Fruit fly (Drosophila melanogaster) whole organism, embryonic: ENCODE measurements around the gene Ada1-1.

ENCODE experiments used
- C15 ChIP-seq: fragments of 200-800 bp; sonication (Bioruptor generic); IDR thresholded peaks from 3 replicates; pipeline ENCODE4 v1.3.6; 2022; ENCODE audit warnings: missing biosample characterization, missing genetic modification characterization
- CG11456 ChIP-seq: fragments of 200-800 bp; sonication (Bioruptor generic); IDR thresholded peaks from 3 replicates; pipeline ENCODE4 v1.3.6; 2022; ENCODE audit warnings: missing biosample characterization, missing genetic modification characterization
- CG12299 ChIP-seq: fragments of 200-800 bp; sonication (Bioruptor generic); optimal IDR thresholded peaks from 2 replicates; lab custom pipeline; 2018; ENCODE audit warnings: missing biosample characterization, mild to moderate bottlenecking, missing genetic modification characterization
- CG13296 ChIP-seq: fragments of 200-800 bp; sonication (Bioruptor generic); optimal IDR thresholded peaks from 3 replicates; lab custom pipeline; 2018; ENCODE audit warnings: missing biosample characterization, mild to moderate bottlenecking, missing genetic modification characterization
- CG15269 ChIP-seq: fragments of 200-800 bp; sonication (Bioruptor generic); optimal IDR thresholded peaks from 2 replicates; lab custom pipeline; 2018; ENCODE audit warnings: missing biosample characterization, mild to moderate bottlenecking, missing genetic modification characterization, moderate library complexity
- CG17359 ChIP-seq: fragments of 200-800 bp; sonication (Bioruptor generic); optimal IDR thresholded peaks from 3 replicates; lab custom pipeline; 2018; ENCODE audit warnings: missing biosample characterization, mild to moderate bottlenecking, missing genetic modification characterization, moderate library complexity
- CG18011 ChIP-seq: fragments of 200-800 bp; sonication (Bioruptor generic); optimal IDR thresholded peaks from 2 replicates; lab custom pipeline; 2017; ENCODE audit warnings: missing biosample characterization, missing genetic modification characterization, mild to moderate bottlenecking, moderate library complexity, missing genotype
- CG1832 ChIP-seq: fragments of 200-800 bp; sonication (Bioruptor generic); optimal IDR thresholded peaks from 2 replicates; lab custom pipeline; 2017; ENCODE audit warnings: missing biosample characterization, mild to moderate bottlenecking, missing genetic modification characterization, inconsistent platforms
- CG2712 ChIP-seq: fragments of 200-800 bp; optimal IDR thresholded peaks from 3 replicates; lab custom pipeline; 2019; ENCODE audit warnings: missing biosample characterization, mild to moderate bottlenecking, missing genetic modification characterization, moderate library complexity
- CG3847 ChIP-seq: fragments of 200-800 bp; sonication (Bioruptor generic); IDR thresholded peaks from 2 replicates; pipeline ENCODE4 v1.3.6; 2022; ENCODE audit warnings: missing biosample characterization, missing genetic modification characterization
- CG4360 ChIP-seq: fragments of 200-800 bp; sonication (Bioruptor generic); IDR thresholded peaks from 2 replicates; pipeline ENCODE4 v1.3.6; 2022; ENCODE audit warnings: missing biosample characterization, missing genetic modification characterization
- CG4424 ChIP-seq: fragments of 200-800 bp; sonication (Bioruptor generic); optimal IDR thresholded peaks from 3 replicates; lab custom pipeline; 2016; ENCODE audit warnings: missing biosample characterization, missing genetic modification characterization
- CG6683 ChIP-seq: fragments of 200-800 bp; sonication (Bioruptor generic); optimal IDR thresholded peaks from 2 replicates; lab custom pipeline; 2017; ENCODE audit warnings: missing biosample characterization, mild to moderate bottlenecking, missing genetic modification characterization, missing genetic modification reagents
- CG6689 ChIP-seq: fragments of 200-800 bp; sonication (Bioruptor generic); IDR thresholded peaks from 2 replicates; pipeline ENCODE4 v1.3.6; 2022; ENCODE audit warnings: missing biosample characterization, missing genetic modification characterization
- CG6854 ChIP-seq: fragments of 200-800 bp; sonication (Bioruptor generic); optimal IDR thresholded peaks from 3 replicates; lab custom pipeline; 2017; ENCODE audit warnings: missing biosample characterization, mild to moderate bottlenecking, missing genetic modification characterization
- CG8359 ChIP-seq: fragments of 200-800 bp; sonication (Bioruptor generic); optimal IDR thresholded peaks from 2 replicates; lab custom pipeline; 2017; ENCODE audit warnings: missing biosample characterization, mild to moderate bottlenecking, missing genetic modification characterization, borderline replicate concordance
- Chrac-16 ChIP-seq: fragments of 200-800 bp; sonication (Bioruptor generic); optimal IDR thresholded peaks from 3 replicates; lab custom pipeline; 2016; ENCODE audit warnings: missing biosample characterization, missing genetic modification characterization
- Drgx ChIP-seq: fragments of 200-800 bp; sonication (Bioruptor generic); IDR thresholded peaks from 2 replicates; pipeline ENCODE4 v1.3.6; 2022; ENCODE audit warnings: missing biosample characterization, missing genetic modification characterization
- HLH54F ChIP-seq: fragments of 200-800 bp; sonication (Bioruptor generic); optimal IDR thresholded peaks from 3 replicates; lab custom pipeline; 2016; ENCODE audit warnings: missing biosample characterization, missing genetic modification characterization
- Hey ChIP-seq: fragments of 200-800 bp; sonication (Bioruptor generic); optimal IDR thresholded peaks from 3 replicates; lab custom pipeline; 2018; ENCODE audit warnings: missing biosample characterization, mild to moderate bottlenecking, missing genetic modification characterization
- HmgD ChIP-seq: fragments of 200-800 bp; sonication (Bioruptor generic); optimal IDR thresholded peaks from 3 replicates; lab custom pipeline; 2016; ENCODE audit warnings: missing biosample characterization, missing genetic modification characterization
- Hr3 ChIP-seq: fragments of 200-800 bp; sonication (Bioruptor generic); optimal IDR thresholded peaks from 3 replicates; lab custom pipeline; 2016; ENCODE audit warnings: missing biosample characterization, missing genetic modification characterization
- Hr39 ChIP-seq: fragments of >200 bp; optimal IDR thresholded peaks from 2 replicates; lab custom pipeline; 2017
- Hr78 ChIP-seq, 2 experiments: fragments of 200-800 bp in 1 of 2; fragments of >200 bp in 1 of 2; sonication (Bioruptor generic) in 1 of 2; optimal IDR thresholded peaks; 2 replicates each; lab custom pipeline; 2017 to 2019; ENCODE audit warnings: missing biosample characterization in 2 of 2, missing genetic modification characterization in 2 of 2, mild to moderate bottlenecking in 1 of 2, moderate library complexity in 1 of 2
- Max ChIP-seq: fragments of 200-800 bp; sonication (Bioruptor generic); optimal IDR thresholded peaks from 2 replicates; lab custom pipeline; 2016; ENCODE audit warnings: missing biosample characterization, mild to moderate bottlenecking, missing genetic modification characterization
- NC2α ChIP-seq: fragments of 200-800 bp; sonication (Bioruptor generic); optimal IDR thresholded peaks from 2 replicates; lab custom pipeline; 2016; ENCODE audit warnings: missing biosample characterization, missing genetic modification characterization
- Pdp1 ChIP-seq, 2 experiments: fragments of 200-800 bp; sonication (Bioruptor generic); optimal IDR thresholded peaks; 3 replicates each; lab custom pipeline; 2016; ENCODE audit warnings: missing biosample characterization in 2 of 2, missing genetic modification characterization in 2 of 2, mild to moderate bottlenecking in 1 of 2, moderate library complexity in 1 of 2
- Six4 ChIP-seq: fragments of 200-800 bp; sonication (Bioruptor generic); optimal IDR thresholded peaks from 2 replicates; lab custom pipeline; 2016; ENCODE audit warnings: missing biosample characterization, missing genetic modification characterization
- Tbp ChIP-seq: fragments of >200 bp; optimal IDR thresholded peaks from 2 replicates; lab custom pipeline; 2018; ENCODE audit warnings: missing biosample characterization, missing genetic modification characterization
- ap ChIP-seq: fragments of 200-800 bp; sonication (Bioruptor generic); IDR thresholded peaks from 2 replicates; pipeline ENCODE4 v1.3.6; 2022; ENCODE audit warnings: missing biosample characterization, missing genetic modification characterization
- az2 ChIP-seq: fragments of 200-800 bp; sonication (Bioruptor generic); optimal IDR thresholded peaks from 3 replicates; lab custom pipeline; 2016; ENCODE audit warnings: missing biosample characterization, missing genetic modification characterization
- ci ChIP-seq: fragments of 200-800 bp; sonication (Bioruptor generic); IDR thresholded peaks from 3 replicates; pipeline ENCODE4 v1.3.6; 2022; ENCODE audit warnings: missing biosample characterization, missing genetic modification characterization
- cwo ChIP-seq: fragments of 200-800 bp; sonication (Bioruptor generic); optimal IDR thresholded peaks from 3 replicates; lab custom pipeline; 2017; ENCODE audit warnings: missing biosample characterization, missing genetic modification characterization, mild to moderate bottlenecking, moderate library complexity, missing genetic modification reagents
- fd102C ChIP-seq: fragments of 200-800 bp; sonication (Bioruptor generic); optimal IDR thresholded peaks from 2 replicates; lab custom pipeline; 2018; ENCODE audit warnings: missing biosample characterization, mild to moderate bottlenecking, missing genetic modification characterization, moderate library complexity
- fd64A ChIP-seq: fragments of 200-800 bp; sonication (Bioruptor generic); optimal IDR thresholded peaks from 3 replicates; lab custom pipeline; 2018; ENCODE audit warnings: missing biosample characterization, mild to moderate bottlenecking, missing genetic modification characterization
- gt ChIP-seq: fragments of 200-800 bp; sonication (Bioruptor generic); IDR thresholded peaks from 2 replicates; pipeline ENCODE4 v1.3.6; 2022; ENCODE audit warnings: missing biosample characterization, missing genetic modification characterization
- inv ChIP-seq: fragments of 200-800 bp; sonication (Bioruptor generic); IDR thresholded peaks from 2 replicates; pipeline ENCODE4 v1.3.6; 2022; ENCODE audit warnings: missing biosample characterization, missing genetic modification characterization; ENCODE audit not compliant: partially characterized antibody
- jing ChIP-seq: fragments of 200-800 bp; sonication (Bioruptor generic); optimal IDR thresholded peaks from 2 replicates; lab custom pipeline; 2018; ENCODE audit warnings: missing biosample characterization, mild to moderate bottlenecking, missing genetic modification characterization
- oc ChIP-seq: fragments of 200-800 bp; sonication (Bioruptor generic); optimal IDR thresholded peaks from 2 replicates; lab custom pipeline; 2018; ENCODE audit warnings: missing biosample characterization, mild to moderate bottlenecking, missing genetic modification characterization, moderate library complexity
- otp ChIP-seq: fragments of 200-800 bp; sonication (Bioruptor generic); IDR thresholded peaks from 3 replicates; pipeline ENCODE4, ENCODE4 v1.3.6; 2022; ENCODE audit warnings: missing biosample characterization, missing genetic modification characterization
- pnt ChIP-seq: fragments of 200-800 bp; sonication (Bioruptor generic); optimal IDR thresholded peaks from 3 replicates; lab custom pipeline; 2016; ENCODE audit warnings: missing biosample characterization, missing genetic modification characterization
- schlank ChIP-seq: fragments of 200-800 bp; sonication (Bioruptor generic); optimal IDR thresholded peaks from 2 replicates; lab custom pipeline; 2018; ENCODE audit warnings: missing biosample characterization, mild to moderate bottlenecking, missing genetic modification characterization
- scrt ChIP-seq: fragments of 200-800 bp; sonication (Bioruptor generic); optimal IDR thresholded peaks from 2 replicates; lab custom pipeline; 2018; ENCODE audit warnings: missing biosample characterization, mild to moderate bottlenecking, missing genetic modification characterization, moderate library complexity
- sim ChIP-seq: fragments of 200-800 bp; sonication (Bioruptor generic); IDR thresholded peaks from 2 replicates; pipeline ENCODE4 v1.3.6; 2022; ENCODE audit warnings: missing biosample characterization, missing genetic modification characterization
- slou ChIP-seq: fragments of 200-800 bp; sonication (Bioruptor generic); optimal IDR thresholded peaks from 3 replicates; lab custom pipeline; 2016; ENCODE audit warnings: missing biosample characterization, missing genetic modification characterization
- sob ChIP-seq: fragments of 200-800 bp; sonication (Bioruptor generic); IDR thresholded peaks from 2 replicates; pipeline ENCODE4 v1.3.6; 2022; ENCODE audit warnings: missing biosample characterization, missing genetic modification characterization
- stwl ChIP-seq: fragments of 200-800 bp; sonication (Bioruptor generic); optimal IDR thresholded peaks from 3 replicates; lab custom pipeline; 2018; ENCODE audit warnings: missing biosample characterization, mild to moderate bottlenecking, missing genetic modification characterization, moderate library complexity
- tap ChIP-seq: fragments of 200-800 bp; optimal IDR thresholded peaks from 3 replicates; lab custom pipeline; 2019; ENCODE audit warnings: missing biosample characterization, mild to moderate bottlenecking, missing genetic modification characterization, moderate library complexity
- tin ChIP-seq: fragments of 200-800 bp; sonication (Bioruptor generic); optimal IDR thresholded peaks from 3 replicates; lab custom pipeline; 2016; ENCODE audit warnings: missing biosample characterization, missing genetic modification characterization
- tll ChIP-seq, 2 experiments: fragments of 200-800 bp in 1 of 2; fragments of >200 bp in 1 of 2; sonication (Bioruptor generic) in 1 of 2; optimal IDR thresholded peaks; 2 replicates each; lab custom pipeline; 2017 to 2019; ENCODE audit warnings: missing biosample characterization in 2 of 2, missing genetic modification characterization in 2 of 2, mild to moderate bottlenecking in 1 of 2, moderate library complexity in 1 of 2
- zfh1 ChIP-seq: fragments of 200-800 bp; sonication (Bioruptor generic); IDR thresholded peaks from 3 replicates; pipeline ENCODE4 v1.3.6; 2022; ENCODE audit warnings: missing biosample characterization, missing genetic modification characterization

The Ada1-1 gene

DNA sequence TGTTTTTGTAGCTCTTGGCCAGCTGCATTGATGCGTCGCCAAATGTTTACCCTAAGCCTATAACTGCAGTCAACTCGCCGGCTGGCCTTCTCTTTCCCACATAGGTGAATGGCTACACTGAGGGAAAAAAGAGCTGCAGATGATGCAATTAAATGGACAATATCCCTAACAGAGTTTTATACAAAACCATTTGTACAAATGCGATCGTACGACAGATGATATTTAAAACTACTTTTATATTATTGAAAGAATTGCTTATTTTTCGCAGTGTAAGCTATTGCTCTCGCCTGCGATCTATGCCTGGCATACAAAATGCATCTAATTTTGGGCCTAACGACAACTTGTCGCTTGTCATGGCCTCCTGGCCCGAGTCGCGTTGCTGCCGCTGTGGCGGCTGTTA lies 46.7 kb upstream of the Ada1-1 start (continued):
- TF ChIP-seq Hey (tag; lab: Kevin White, UChicago) (no peak), C15 (GFP tag; lab: Robert Waterston, UW) (no peak), Hr78 (GFP tag; optimal IDR thresholded peaks at IDR 0.05; lab: Kevin White, UChicago) (no peak), CG18011 (GFP tag; lab: Kevin White, UChicago) (no peak), Tbp (no peak), CG12299 (tag; lab: Kevin White, UChicago) (no peak), cwo (GFP tag; lab: Kevin White, UChicago) (no peak), tin (peak; percentile 39), CG11456 (GFP tag; lab: Robert Waterston, UW) (no peak), az2 (GFP tag; lab: Kevin White, UChicago) (peak; percentile 46), tap (tag; lab: Kevin White, UChicago) (no peak), fd102C (peak; percentile 22), gt (GFP tag; lab: Robert Waterston, UW) (no peak), Chrac-16 (peak; percentile 47), CG1832 (GFP tag; lab: Kevin White, UChicago) (no peak), stwl (tag; lab: Kevin White, UChicago) (no peak), fd64A (GFP tag; lab: Kevin White, UChicago) (no peak), sob (GFP tag; lab: Robert Waterston, UW) (peak; percentile 60; the same call in 1 of the 2 replicates), CG4424 (peak; percentile 8), scrt (GFP tag; lab: Kevin White, UChicago) (no peak), CG2712 (tag; lab: Kevin White, UChicago) (peak; percentile 57), tll (GFP tag; optimal IDR thresholded peaks at IDR 0.05; lab: Kevin White, UChicago) (no peak), inv (GFP tag; lab: Robert Waterston, UW) (no peak), CG4360 (GFP tag; lab: Robert Waterston, UW) (no peak; the same call in 1 of the 2 replicates), Drgx (peak; percentile 94), HmgD (GFP tag; lab: Kevin White, UChicago) (no peak), CG3847 (GFP tag; lab: Robert Waterston, UW) (no peak), CG17359 (tag; lab: Kevin White, UChicago) (peak; percentile 18), Hr3 (GFP tag; lab: Kevin White, UChicago) (no peak), NC2α (GFP tag; lab: Kevin White, UChicago) (no peak), CG6683 (no peak), Pdp1 (GFP tag; optimal IDR thresholded peaks at IDR 0.05; lab: Kevin White, UChicago) (peak; percentile 20 to 21), oc (tag; lab: Kevin White, UChicago) (peak; percentile 37), CG6854 (GFP tag; lab: Kevin White, UChicago) (no peak), zfh1 (GFP tag; lab: Robert Waterston, UW) (peak; percentile 79), CG15269 (tag; lab: Kevin White, UChicago) (peak; percentile 35), sim (GFP tag; lab: Robert Waterston, UW) (no peak), Hr39 (lab: Kevin White, UChicago) (no peak), ci (GFP tag; lab: Robert Waterston, UW) (peak; percentile 78; the same call in 2 of the 3 replicates), pnt (peak; percentile 50), schlank (tag; lab: Kevin White, UChicago) (no peak), otp (GFP tag; lab: Robert Waterston, UW) (peak; percentile 37; the same call in 1 of the 3 replicates), CG8359 (GFP tag; lab: Kevin White, UChicago) (no peak), HLH54F (GFP tag; lab: Kevin White, UChicago) (no peak), CG6689 (peak; percentile 56), jing (GFP tag; lab: Kevin White, UChicago) (peak; percentile 23), CG13296 (GFP tag; lab: Kevin White, UChicago) (no peak), Six4 (no peak), Max (GFP tag; lab: Kevin White, UChicago) (peak; percentile 6), ap (0 out of 2 replicates have a peak, but pooled peaks have one; percentile 15), slou (GFP tag; lab: Kevin White, UChicago) (no peak)
